Fruit fly (Drosophila melanogaster): ENCODE results near the gene CG43098.

CG43098 gene

DNA sequence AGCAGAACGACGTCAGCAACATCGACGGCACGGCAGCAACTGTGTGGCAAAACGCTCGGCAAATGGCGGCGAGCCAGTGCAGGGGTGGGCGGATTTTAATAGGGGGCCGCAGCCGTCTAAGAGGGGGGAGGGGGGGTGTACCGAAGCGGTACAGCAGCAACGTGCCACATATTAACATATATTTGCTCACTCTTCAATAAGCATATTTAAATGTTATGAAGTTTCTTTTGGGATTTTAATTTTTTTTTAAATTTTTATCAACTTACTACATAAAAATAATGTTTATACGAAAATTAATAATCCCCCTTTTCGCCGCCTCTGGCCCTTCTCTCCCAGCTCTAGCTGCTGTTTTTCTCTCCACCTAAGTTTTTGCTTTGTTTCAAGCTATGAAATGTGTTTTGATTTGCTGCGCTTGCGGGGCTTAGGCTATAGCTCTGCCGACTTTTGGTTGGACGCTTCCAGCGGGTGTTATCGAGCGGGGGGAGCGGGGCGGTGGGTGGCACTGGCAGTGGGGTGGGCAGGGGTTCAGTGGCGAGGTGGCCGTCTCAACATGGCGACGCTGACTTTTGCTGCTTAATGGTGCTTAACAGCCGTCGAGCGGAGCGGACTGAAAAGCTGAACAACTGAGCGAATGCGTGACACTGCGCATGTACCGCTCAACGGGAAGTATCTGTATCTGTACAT lies 26.2 kb upstream of the CG43098 start (continued):
- 0 out of 3 replicates have a peak, but pooled peaks have one; percentile 72 for TF ChIP-seq C15 (GFP tag; IDR thresholded peaks at IDR 0.05)
- peak; percentile 79 for TF ChIP-seq Ssrp (tag; optimal IDR thresholded peaks at IDR 0.05)
- no peak for TF ChIP-seq sima (GFP tag; optimal IDR thresholded peaks at IDR 0.05)
- TF ChIP-seq nau (GFP tag; optimal IDR thresholded peaks at IDR 0.05): peak; percentile 69
- peak; percentile 82 for TF ChIP-seq CG6854 (GFP tag; optimal IDR thresholded peaks at IDR 0.05)
- TF ChIP-seq rib (GFP tag; IDR thresholded peaks at IDR 0.05): peak; percentile 60
- TF ChIP-seq Rfx (GFP tag; IDR thresholded peaks at IDR 0.05): peak; percentile 95
- peak; percentile 68 for TF ChIP-seq CG1233 (GFP tag; optimal IDR thresholded peaks at IDR 0.05)
- TF ChIP-seq BEAF-32 (GFP tag; optimal IDR thresholded peaks at IDR 0.05): no peak
- peak; percentile 50 for TF ChIP-seq Dip2 (GFP tag; IDR thresholded peaks at IDR 0.05)
- TF ChIP-seq dati (GFP tag; IDR thresholded peaks at IDR 0.05): peak; percentile 26; the same call in 1 of the 2 replicates
- TF ChIP-seq so (GFP tag; IDR thresholded peaks at IDR 0.05): peak; percentile 92
- TF ChIP-seq Usf (GFP tag; optimal IDR thresholded peaks at IDR 0.05): peak; percentile 61
- TF ChIP-seq CG1529 (GFP tag; optimal IDR thresholded peaks at IDR 0.05): peak; percentile 69
- TF ChIP-seq Fer2 (tag; optimal IDR thresholded peaks at IDR 0.05): peak; percentile 50
- peak; percentile 91 for TF ChIP-seq CG7839 (tag; optimal IDR thresholded peaks at IDR 0.05)
- TF ChIP-seq cato (GFP tag; optimal IDR thresholded peaks at IDR 0.05; ENCODE audit: borderline replicate concordance): peak; percentile 63
- TF ChIP-seq Elba2 (GFP tag; optimal IDR thresholded peaks at IDR 0.05): no peak
- peak; percentile 74 for TF ChIP-seq CG30431 (GFP tag; optimal IDR thresholded peaks at IDR 0.05)
- peak in 1 of 2 experiments; percentile 90 for TF ChIP-seq Hr51 (GFP tag; optimal IDR thresholded peaks at IDR 0.05)
- TF ChIP-seq caup (GFP tag; optimal IDR thresholded peaks at IDR 0.05; ENCODE audit: severe bottlenecking): peak; percentile 78
- 0 out of 3 replicates have a peak, but pooled peaks have one; percentile 15 for TF ChIP-seq sr (GFP tag; IDR thresholded peaks at IDR 0.05)
- TF ChIP-seq trh (GFP tag; optimal IDR thresholded peaks at IDR 0.05): peak; percentile 73
- peak; percentile 84 for TF ChIP-seq CG11560 (tag; IDR thresholded peaks at IDR 0.05)
- no peak for TF ChIP-seq Hsf (GFP tag; optimal IDR thresholded peaks at IDR 0.05)
- peak; percentile 94 for TF ChIP-seq lmd (GFP tag; IDR thresholded peaks at IDR 0.05)
- TF ChIP-seq fu2 (GFP tag; optimal IDR thresholded peaks at IDR 0.05): no peak
- peak; percentile 89 for TF ChIP-seq dmrt99B (tag; optimal IDR thresholded peaks at IDR 0.05)
- peak; percentile 82 for TF ChIP-seq Taf1 (GFP tag; IDR thresholded peaks at IDR 0.05)
- TF ChIP-seq CG11696 (GFP tag; IDR thresholded peaks at IDR 0.05): peak; percentile 45; the same call in 1 of the 2 replicates
- peak; percentile 57 for TF ChIP-seq CG17568 (GFP tag; optimal IDR thresholded peaks at IDR 0.05)
- peak; percentile 90 for TF ChIP-seq bcd (GFP tag; optimal IDR thresholded peaks at IDR 0.05)
- no peak for TF ChIP-seq CG7745 (tag; optimal IDR thresholded peaks at IDR 0.05)
- TF ChIP-seq Hmx (GFP tag; optimal IDR thresholded peaks at IDR 0.05): no peak
- no peak for TF ChIP-seq NK7.1 (GFP tag; optimal IDR thresholded peaks at IDR 0.05)
- TF ChIP-seq chn (GFP tag; optimal IDR thresholded peaks at IDR 0.05): no peak
- 0 out of 2 replicates have a peak, but pooled peaks have one; percentile 27 for TF ChIP-seq ham (GFP tag; IDR thresholded peaks at IDR 0.05)
- peak; percentile 31 for TF ChIP-seq YL-1 (GFP tag; optimal IDR thresholded peaks at IDR 0.05)
- no peak for TF ChIP-seq fd64A (GFP tag; optimal IDR thresholded peaks at IDR 0.05)
- peak; percentile 79; the same call in 1 of the 2 replicates for TF ChIP-seq klu (GFP tag; IDR thresholded peaks at IDR 0.05)
- TF ChIP-seq NFAT (GFP tag; IDR thresholded peaks at IDR 0.05): peak; percentile 78
- TF ChIP-seq CG4730 (GFP tag; IDR thresholded peaks at IDR 0.05): peak; percentile 79
- TF ChIP-seq CG4360 (GFP tag; IDR thresholded peaks at IDR 0.05): peak; percentile 34; the same call in 1 of the 2 replicates
- no peak for TF ChIP-seq Ets97D (GFP tag; optimal IDR thresholded peaks at IDR 0.05)
- no peak for TF ChIP-seq CG1792 (GFP tag; optimal IDR thresholded peaks at IDR 0.05)
- peak; percentile 84 for TF ChIP-seq CG11723 (GFP tag; optimal IDR thresholded peaks at IDR 0.05)
- no peak for TF ChIP-seq pan (optimal IDR thresholded peaks at IDR 0.05)
- peak in 1 of 2 experiments; percentile 90 for TF ChIP-seq pan (GFP tag; optimal IDR thresholded peaks at IDR 0.05 in 1 of 2, IDR thresholded peaks at IDR 0.05 in 1 of 2)
- TF ChIP-seq onecut (GFP tag; IDR thresholded peaks at IDR 0.05): peak; percentile 76
- TF ChIP-seq Gsc (GFP tag; IDR thresholded peaks at IDR 0.05): peak; percentile 62; the same call in 1 of the 2 replicates

Data from whole organism, embryonic.